Fruit fly (Drosophila melanogaster): Measurements from ENCODE around the gene CG1724.

CG1724 gene

dm6 chrX:21241796-21242208, 38.7 kb upstream of the CG1724 start (continued):
- TF ChIP-seq CG10209 (GFP tag; optimal IDR thresholded peaks at IDR 0.05) (peak; percentile 58), CG8290 (GFP tag; optimal IDR thresholded peaks at IDR 0.05) (peak; percentile 17), CG8290 (tag; optimal IDR thresholded peaks at IDR 0.05) (peak; percentile 6 to 74), pnt (GFP tag; optimal IDR thresholded peaks at IDR 0.05) (peak; percentile 36), slou (GFP tag; optimal IDR thresholded peaks at IDR 0.05) (peak; percentile 33), ttk (GFP tag; IDR thresholded peaks at IDR 0.05) (no peak), sim (GFP tag; IDR thresholded peaks at IDR 0.05) (no peak), CG32767 (GFP tag; IDR thresholded peaks at IDR 0.05) (no peak), CG13424 (tag; optimal IDR thresholded peaks at IDR 0.05) (peak; percentile 34), CG2678 (tag; optimal IDR thresholded peaks at IDR 0.05) (peak; percentile 68), Ravus (GFP tag; IDR thresholded peaks at IDR 0.05) (no peak), ro (GFP tag; IDR thresholded peaks at IDR 0.05) (no peak), sd (tag; optimal IDR thresholded peaks at IDR 0.05) (no peak), CG6854 (GFP tag; optimal IDR thresholded peaks at IDR 0.05) (peak; percentile 3), ind (GFP tag; optimal IDR thresholded peaks at IDR 0.05) (peak; percentile 0), Abd-B (GFP tag; optimal IDR thresholded peaks at IDR 0.05) (peak; percentile 19), dysf (GFP tag; IDR thresholded peaks at IDR 0.05) (no peak), Vsx1 (GFP tag; optimal IDR thresholded peaks at IDR 0.05) (peak; percentile 64), CG10979 (tag; optimal IDR thresholded peaks at IDR 0.05) (no peak), CG32772 (GFP tag; IDR thresholded peaks at IDR 0.05) (no peak), zen (tag; optimal IDR thresholded peaks at IDR 0.05) (no peak), CG11696 (GFP tag; IDR thresholded peaks at IDR 0.05) (peak; percentile 59), psq (GFP tag; optimal IDR thresholded peaks at IDR 0.05) (peak; percentile 9), Scr (GFP tag; IDR thresholded peaks at IDR 0.05; ENCODE audit: partially characterized antibody) (no peak), eyg (GFP tag; optimal IDR thresholded peaks at IDR 0.05) (no peak), lab (GFP tag; optimal IDR thresholded peaks at IDR 0.05) (peak; percentile 57), bcd (GFP tag; optimal IDR thresholded peaks at IDR 0.05) (peak; percentile 55), Hr3 (GFP tag; optimal IDR thresholded peaks at IDR 0.05) (peak; percentile 31), sqz (GFP tag; optimal IDR thresholded peaks at IDR 0.05) (no peak), pum (GFP tag; optimal IDR thresholded peaks at IDR 0.05) (no peak), sc (optimal IDR thresholded peaks at IDR 0.05) (no peak), sc (GFP tag; optimal IDR thresholded peaks at IDR 0.05) (peak; percentile 27), Bteb2 (GFP tag; optimal IDR thresholded peaks at IDR 0.05) (no peak), CG18764 (GFP tag; optimal IDR thresholded peaks at IDR 0.05) (no peak), Kr (GFP tag; optimal IDR thresholded peaks at IDR 0.05) (peak; percentile 46), oc (tag; optimal IDR thresholded peaks at IDR 0.05) (no peak), lov (optimal IDR thresholded peaks at IDR 0.05) (no peak), lov (GFP tag; IDR thresholded peaks at IDR 0.05) (0 out of 3 replicates have a peak, but pooled peaks have one; percentile 48), lbe (GFP tag; optimal IDR thresholded peaks at IDR 0.05) (no peak), CG1647 (GFP tag; optimal IDR thresholded peaks at IDR 0.05) (peak; percentile 8), gcm2 (GFP tag; optimal IDR thresholded peaks at IDR 0.05) (peak; percentile 2), gro (GFP tag; optimal IDR thresholded peaks at IDR 0.05) (peak; percentile 31), shn (GFP tag; optimal IDR thresholded peaks at IDR 0.05) (no peak), al (GFP tag; IDR thresholded peaks at IDR 0.05) (no peak), ara (GFP tag; IDR thresholded peaks at IDR 0.05) (peak; percentile 56; the same call in 1 of the 2 replicates), wek (GFP tag; optimal IDR thresholded peaks at IDR 0.05) (peak; percentile 74), Max (GFP tag; optimal IDR thresholded peaks at IDR 0.05) (no peak), ssp (GFP tag; IDR thresholded peaks at IDR 0.05) (no peak), D19A (tag; optimal IDR thresholded peaks at IDR 0.05) (peak; percentile 32), CG13287 (GFP tag; IDR thresholded peaks at IDR 0.05; ENCODE audit: partially characterized antibody) (no peak), CG11398 (GFP tag; optimal IDR thresholded peaks at IDR 0.05) (peak; percentile 56), CG4707 (GFP tag; optimal IDR thresholded peaks at IDR 0.05) (peak; percentile 30), Hand (GFP tag; optimal IDR thresholded peaks at IDR 0.05) (no peak)

Data from whole organism, embryonic.